Worm (Caenorhabditis elegans): Measurements from ENCODE around the gene C16A11.10.

Gene C16A11.10

ce11 chrII:4230816-4231435 lies at the start of gene C16A11.10:
TSS of gene C16A11.10 (plus strand) at chrII:4231385.
- TF ChIP-seq aptf-3 (GFP tag; IDR thresholded peaks at IDR 0.05) (no peak), madf-8 (GFP tag; conservative IDR thresholded peaks at IDR 0.05) (peak; percentile 22; the same call in 1 of the 2 replicates), lin-54 (GFP tag; optimal IDR thresholded peaks at IDR 0.05) (peak; percentile 8), C17E4.6 (GFP tag; IDR thresholded peaks at IDR 0.05) (no peak), xnd-1 (tag; optimal IDR thresholded peaks at IDR 0.05) (peak; percentile 52), tlf-1 (GFP tag; optimal IDR thresholded peaks at IDR 0.05) (no peak), bed-1 (GFP tag; IDR thresholded peaks at IDR 0.05) (no peak), ztf-22 (GFP tag; optimal IDR thresholded peaks at IDR 0.05) (no peak), hlh-26 (GFP tag; conservative IDR thresholded peaks at IDR 0.05) (no peak), madf-6 (GFP tag; IDR thresholded peaks at IDR 0.05) (peak; percentile 78), ceh-79 (tag; optimal IDR thresholded peaks at IDR 0.05) (no peak), mel-28 (tag; optimal IDR thresholded peaks at IDR 0.05; ENCODE audit: borderline replicate concordance) (no peak), tbx-9 (tag; optimal IDR thresholded peaks at IDR 0.05; ENCODE audit: borderline replicate concordance) (no peak), lsl-1 (GFP tag; optimal IDR thresholded peaks at IDR 0.05) (peak; percentile 77), ztf-28 (GFP tag; IDR thresholded peaks at IDR 0.05) (no peak), nfya-1 (tag; optimal IDR thresholded peaks at IDR 0.05; ENCODE audit: borderline replicate concordance, insufficient read depth) (no peak), F33H1.4 (GFP tag; IDR thresholded peaks at IDR 0.05) (peak; percentile 75), him-1 (tag; optimal IDR thresholded peaks at IDR 0.05) (no peak), atf-7 (tag; optimal IDR thresholded peaks at IDR 0.05) (no peak), ceh-58 (GFP tag; IDR thresholded peaks at IDR 0.05) (no peak), lag-1 (GFP tag; IDR thresholded peaks at IDR 0.05) (no peak), ceh-100 (GFP tag; IDR thresholded peaks at IDR 0.05) (no peak), ets-4 (GFP tag; optimal IDR thresholded peaks at IDR 0.05) (no peak), ztf-25 (GFP tag; IDR thresholded peaks at IDR 0.05) (no peak), K12H6.12 (tag; optimal IDR thresholded peaks at IDR 0.05) (no peak)

DNA sequence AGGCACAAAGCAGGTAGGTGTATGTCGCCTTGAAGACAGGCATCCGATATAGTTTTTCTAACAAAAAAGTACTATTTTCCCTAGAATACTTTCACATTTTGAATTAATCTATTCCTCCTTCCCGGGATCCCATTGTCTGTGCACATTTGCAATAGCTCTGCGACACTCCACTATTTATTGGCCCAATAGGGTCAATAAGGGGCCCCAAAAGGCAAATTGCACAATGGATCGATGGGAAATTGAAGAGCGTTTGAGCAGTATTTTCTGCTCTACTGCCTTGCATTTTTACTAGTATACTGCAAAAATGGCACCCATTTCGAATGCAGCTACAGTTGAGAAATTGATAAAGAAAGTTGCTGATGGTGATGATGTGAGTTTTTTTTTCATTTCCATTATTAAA lies 48.8 kb upstream of the C16A11.10 start, which contains the start of gene R03H10.11:
Gene R03H10.11, plus strand, starts transcription at position 301 of the 400 bp plus-strand sequence.
- no peak for TF ChIP-seq B0336.3 (GFP tag; IDR thresholded peaks at IDR 0.05)
- TF ChIP-seq unc-62 (GFP tag; optimal IDR thresholded peaks at IDR 0.05): no peak
- TF ChIP-seq egrh-3 (GFP tag; IDR thresholded peaks at IDR 0.05): no peak
- no peak for TF ChIP-seq ztf-22 (GFP tag; optimal IDR thresholded peaks at IDR 0.05)
- no peak for TF ChIP-seq athp-1 (tag; optimal IDR thresholded peaks at IDR 0.05)
- TF ChIP-seq dpl-1 (GFP tag; optimal IDR thresholded peaks at IDR 0.05): no peak
- TF ChIP-seq F23B12.7 (tag; optimal IDR thresholded peaks at IDR 0.05; ENCODE audit: insufficient read depth): no peak
- TF ChIP-seq hsf-1 (GFP tag; IDR thresholded peaks at IDR 0.05): no peak
- no peak for TF ChIP-seq ama-1 (optimal IDR thresholded peaks at IDR 0.05)
- no peak for TF ChIP-seq ama-1 (GFP tag; optimal IDR thresholded peaks at IDR 0.05)
- no peak for TF ChIP-seq snpc-1.3 (tag; optimal IDR thresholded peaks at IDR 0.05; ENCODE audit: insufficient read depth)
- no peak for TF ChIP-seq chd-7 (tag; optimal IDR thresholded peaks at IDR 0.05)
- TF ChIP-seq F39B2.1 (GFP tag; IDR thresholded peaks at IDR 0.05): no peak
- no peak for TF ChIP-seq nfya-2 (GFP tag; IDR thresholded peaks at IDR 0.05)
- TF ChIP-seq Y56A3A.18 (GFP tag; IDR thresholded peaks at IDR 0.05): no peak
- TF ChIP-seq lsy-27 (tag; optimal IDR thresholded peaks at IDR 0.05; ENCODE audit: borderline replicate concordance, insufficient read depth): no peak
- no peak for TF ChIP-seq ZK185.1 (tag; optimal IDR thresholded peaks at IDR 0.05; ENCODE audit: poor library complexity, severe bottlenecking)
- TF ChIP-seq ccch-3 (GFP tag; optimal IDR thresholded peaks at IDR 0.05): no peak
- no peak for TF ChIP-seq repo-1 (tag; optimal IDR thresholded peaks at IDR 0.05)
- TF ChIP-seq F10E7.11 (tag; optimal IDR thresholded peaks at IDR 0.05): no peak
- no peak for TF ChIP-seq rec-8 (tag; optimal IDR thresholded peaks at IDR 0.05)
